Fruit fly (Drosophila melanogaster): ENCODE data around the gene CG17271.

- TF ChIP-seq pzg (GFP tag; optimal IDR thresholded peaks at IDR 0.05) = no peak
- TF ChIP-seq ranshi (GFP tag; IDR thresholded peaks at IDR 0.05) = peak; percentile 47; the same call in 1 of the 2 replicates
- no peak for TF ChIP-seq wdn (GFP tag; IDR thresholded peaks at IDR 0.05)
- TF ChIP-seq Abd-B (GFP tag; optimal IDR thresholded peaks at IDR 0.05) = no peak
- TF ChIP-seq CG14860 (GFP tag; IDR thresholded peaks at IDR 0.05; ENCODE audit: partially characterized antibody) = no peak
- peak; percentile 8 for TF ChIP-seq Max (GFP tag; optimal IDR thresholded peaks at IDR 0.05)
- no peak for TF ChIP-seq sim (GFP tag; IDR thresholded peaks at IDR 0.05)
- no peak for TF ChIP-seq Lim3 (GFP tag; IDR thresholded peaks at IDR 0.05)
- TF ChIP-seq lov (optimal IDR thresholded peaks at IDR 0.05) = no peak
- no peak for TF ChIP-seq lov (GFP tag; IDR thresholded peaks at IDR 0.05)
- no peak for TF ChIP-seq sima (GFP tag; optimal IDR thresholded peaks at IDR 0.05)
Observed at dm6 chr3R:20834770-20835183, 13.1 kb upstream of the CG17271 start.
